Fruit fly (Drosophila melanogaster) whole organism, embryonic: ENCODE data around the gene zyd.

Experiments used
- Adf1 ChIP-seq: fragments of 200-800 bp; sonication (Bioruptor generic); IDR thresholded peaks from 2 replicates; pipeline ENCODE4 v1.3.6; 2022; ENCODE audit warnings: missing biosample characterization, missing genetic modification characterization
- Antp ChIP-seq: fragments of 200-800 bp; sonication (Bioruptor generic); optimal IDR thresholded peaks from 3 replicates; lab custom pipeline; 2016; ENCODE audit warnings: missing biosample characterization, missing genetic modification characterization
- BEAF-32 ChIP-seq: fragments of 200-800 bp; sonication (Bioruptor generic); optimal IDR thresholded peaks from 3 replicates; lab custom pipeline; 2017; ENCODE audit warnings: missing biosample characterization, missing genetic modification characterization, mild to moderate bottlenecking, moderate library complexity, missing genetic modification reagents
- CG11093 ChIP-seq: fragments of 200-800 bp; sonication (Bioruptor generic); IDR thresholded peaks from 3 replicates; pipeline ENCODE4 v1.3.6; 2022; ENCODE audit warnings: missing biosample characterization, missing genetic modification characterization
- CG11695 ChIP-seq: fragments of 200-800 bp; sonication (Bioruptor generic); IDR thresholded peaks from 3 replicates; pipeline ENCODE4 v1.3.6; 2022; ENCODE audit warnings: missing biosample characterization, missing genetic modification characterization
- CG11696 ChIP-seq: fragments of 200-800 bp; sonication (Bioruptor generic); IDR thresholded peaks from 2 replicates; pipeline ENCODE4 v1.3.6; 2022; ENCODE audit warnings: missing biosample characterization, missing genetic modification characterization
- CG12071 ChIP-seq: fragments of 200-800 bp; sonication (Bioruptor generic); optimal IDR thresholded peaks from 3 replicates; lab custom pipeline; 2018; ENCODE audit warnings: missing biosample characterization, mild to moderate bottlenecking, missing genetic modification characterization
- CG12236 ChIP-seq: fragments of 200-800 bp; sonication (Bioruptor generic); optimal IDR thresholded peaks from 2 replicates; lab custom pipeline; 2016; ENCODE audit warnings: missing biosample characterization, missing genetic modification characterization
- CG14014 ChIP-seq: fragments of 200-800 bp; sonication (Bioruptor generic); IDR thresholded peaks from 2 replicates; pipeline ENCODE4 v1.3.6; 2022; ENCODE audit warnings: missing biosample characterization, missing genetic modification characterization
- CG14965 ChIP-seq: fragments of 200-800 bp; sonication (Bioruptor generic); optimal IDR thresholded peaks from 2 replicates; lab custom pipeline; 2016; ENCODE audit warnings: missing biosample characterization, missing genetic modification characterization, borderline replicate concordance
- CG15479 ChIP-seq: fragments of 200-800 bp; sonication (Bioruptor generic); optimal IDR thresholded peaks from 3 replicates; lab custom pipeline; 2019; ENCODE audit warnings: missing biosample characterization, mild to moderate bottlenecking, missing genetic modification characterization, moderate library complexity
- CG1602 ChIP-seq: fragments of 200-800 bp; sonication (Bioruptor generic); optimal IDR thresholded peaks from 3 replicates; lab custom pipeline; 2016; ENCODE audit warnings: missing biosample characterization, missing genetic modification characterization
- CG16815 ChIP-seq: fragments of 200-800 bp; sonication (Bioruptor generic); optimal IDR thresholded peaks from 3 replicates; lab custom pipeline; 2017; ENCODE audit warnings: missing biosample characterization, mild to moderate bottlenecking, missing genetic modification characterization
- CG17385 ChIP-seq: fragments of 200-800 bp; sonication (Bioruptor generic); optimal IDR thresholded peaks from 3 replicates; lab custom pipeline; 2018; ENCODE audit warnings: missing biosample characterization, mild to moderate bottlenecking, missing genetic modification characterization
- CG2116 ChIP-seq: fragments of 200-800 bp; sonication (Bioruptor generic); optimal IDR thresholded peaks from 3 replicates; lab custom pipeline; 2018; ENCODE audit warnings: missing biosample characterization, mild to moderate bottlenecking, missing genetic modification characterization
- CG34224 ChIP-seq: fragments of 200-800 bp; sonication (Bioruptor generic); IDR thresholded peaks from 3 replicates; pipeline ENCODE4 v1.3.6; 2022; ENCODE audit warnings: missing biosample characterization, missing genetic modification characterization; ENCODE audit not compliant: partially characterized antibody
- CG6791 ChIP-seq: fragments of 200-800 bp; sonication (Bioruptor generic); IDR thresholded peaks from 3 replicates; pipeline ENCODE4 v1.3.6; 2022; ENCODE audit warnings: missing biosample characterization, missing genetic modification characterization; ENCODE audit not compliant: partially characterized antibody
- CG7372 ChIP-seq: fragments of 200-800 bp; sonication (Bioruptor generic); IDR thresholded peaks from 2 replicates; pipeline ENCODE4 v1.3.6; 2022; ENCODE audit warnings: missing biosample characterization, missing genetic modification characterization
- CG7786 ChIP-seq: fragments of 200-800 bp; sonication (Bioruptor generic); optimal IDR thresholded peaks from 2 replicates; lab custom pipeline; 2016; ENCODE audit warnings: missing biosample characterization, missing genetic modification characterization
- CG7928 ChIP-seq: fragments of 200-800 bp; sonication (Bioruptor generic); optimal IDR thresholded peaks from 2 replicates; lab custom pipeline; 2017; ENCODE audit warnings: missing biosample characterization, mild to moderate bottlenecking, missing genetic modification characterization
- CG7987 ChIP-seq: fragments of 200-800 bp; sonication (Bioruptor generic); optimal IDR thresholded peaks from 2 replicates; lab custom pipeline; 2018; ENCODE audit warnings: missing biosample characterization, mild to moderate bottlenecking, missing genetic modification characterization, moderate library complexity
- D19A ChIP-seq: fragments of 200-800 bp; optimal IDR thresholded peaks from 3 replicates; lab custom pipeline; 2019; ENCODE audit warnings: missing biosample characterization, mild to moderate bottlenecking, missing genetic modification characterization, moderate library complexity
- Drgx ChIP-seq: fragments of 200-800 bp; sonication (Bioruptor generic); IDR thresholded peaks from 2 replicates; pipeline ENCODE4 v1.3.6; 2022; ENCODE audit warnings: missing biosample characterization, missing genetic modification characterization
- E2f2 ChIP-seq: fragments of 200-800 bp; sonication (Bioruptor generic); IDR thresholded peaks from 2 replicates; pipeline ENCODE4 v1.3.6; 2022; ENCODE audit warnings: missing biosample characterization, missing genetic modification characterization
- Ets97D ChIP-seq: fragments of 200-800 bp; sonication (Bioruptor generic); optimal IDR thresholded peaks from 3 replicates; lab custom pipeline; 2016; ENCODE audit warnings: missing biosample characterization, missing genetic modification characterization
- Mad ChIP-seq: fragments of 200-800 bp; sonication (Bioruptor generic); optimal IDR thresholded peaks from 2 replicates; lab custom pipeline; 2016; ENCODE audit warnings: missing biosample characterization, missing genetic modification characterization
- NK7.1 ChIP-seq: fragments of 200-800 bp; sonication (Bioruptor generic); optimal IDR thresholded peaks from 3 replicates; lab custom pipeline; 2016; ENCODE audit warnings: missing biosample characterization, missing genetic modification characterization
- Opbp ChIP-seq: fragments of 200-800 bp; sonication (Bioruptor generic); IDR thresholded peaks from 3 replicates; pipeline ENCODE4 v1.3.6; 2022; ENCODE audit warnings: missing biosample characterization, missing genetic modification characterization; ENCODE audit not compliant: partially characterized antibody
- Rfx ChIP-seq: fragments of 200-800 bp; sonication (Bioruptor generic); IDR thresholded peaks from 2 replicates; pipeline ENCODE4 v1.3.6; 2022; ENCODE audit warnings: missing biosample characterization, missing genetic modification characterization
- Scr ChIP-seq: fragments of 200-800 bp; sonication (Bioruptor generic); IDR thresholded peaks from 2 replicates; pipeline ENCODE4 v1.3.6; 2022; ENCODE audit warnings: missing biosample characterization, missing genetic modification characterization; ENCODE audit not compliant: partially characterized antibody
- Side ChIP-seq: fragments of 200-800 bp; sonication (Bioruptor generic); optimal IDR thresholded peaks from 2 replicates; lab custom pipeline; 2016; ENCODE audit warnings: missing biosample characterization, missing genetic modification characterization
- Sox102F ChIP-seq: fragments of 200-800 bp; sonication (Bioruptor generic); optimal IDR thresholded peaks from 2 replicates; lab custom pipeline; 2018; ENCODE audit warnings: missing biosample characterization, mild to moderate bottlenecking, missing genetic modification characterization, moderate library complexity
- Spps ChIP-seq: fragments of 200-800 bp; sonication (Bioruptor generic); optimal IDR thresholded peaks from 2 replicates; lab custom pipeline; 2018; ENCODE audit warnings: missing biosample characterization, mild to moderate bottlenecking, missing genetic modification characterization
- Usf ChIP-seq: fragments of 200-800 bp; sonication (Bioruptor generic); optimal IDR thresholded peaks from 2 replicates; lab custom pipeline; 2017; ENCODE audit warnings: missing genotype, missing biosample characterization, missing genetic modification characterization
- Xbp1 ChIP-seq: fragments of 200-800 bp; sonication (Bioruptor generic); optimal IDR thresholded peaks from 3 replicates; lab custom pipeline; 2016; ENCODE audit warnings: missing biosample characterization, mild to moderate bottlenecking, missing genetic modification characterization
- Xrp1 ChIP-seq: fragments of 200-800 bp; sonication (Bioruptor generic); IDR thresholded peaks from 2 replicates; pipeline ENCODE4 v1.3.6; 2022; ENCODE audit warnings: missing biosample characterization, missing genetic modification characterization
- cas ChIP-seq: fragments of 200-800 bp; sonication (Bioruptor generic); IDR thresholded peaks from 2 replicates; pipeline ENCODE4 v1.3.6; 2022; ENCODE audit warnings: missing biosample characterization, missing genetic modification characterization
- disco-r ChIP-seq: fragments of 200-800 bp; sonication (Bioruptor generic); optimal IDR thresholded peaks from 2 replicates; lab custom pipeline; 2016; ENCODE audit warnings: missing biosample characterization, missing genetic modification characterization
- dysf ChIP-seq: fragments of 200-800 bp; sonication (Bioruptor generic); IDR thresholded peaks from 3 replicates; pipeline ENCODE4 v1.3.6; 2022; ENCODE audit warnings: missing biosample characterization, missing genetic modification characterization
- exex ChIP-seq: fragments of 200-800 bp; sonication (Bioruptor generic); optimal IDR thresholded peaks from 4 replicates; lab custom pipeline; 2018; ENCODE audit warnings: missing biosample characterization, mild to moderate bottlenecking, missing genetic modification characterization, moderate library complexity
- hth ChIP-seq: fragments of >200 bp; optimal IDR thresholded peaks from 2 replicates; lab custom pipeline; 2017; ENCODE audit warnings: inconsistent platforms
- luna ChIP-seq: fragments of 200-800 bp; sonication (Bioruptor generic); optimal IDR thresholded peaks from 2 replicates; lab custom pipeline; 2016; ENCODE audit warnings: missing biosample characterization, missing genetic modification characterization
- prd ChIP-seq, 3 experiments: fragments of >200 bp in 2 of 3; fragments of 200-800 bp in 1 of 3; sonication (Bioruptor generic) in 1 of 3; optimal IDR thresholded peaks in 2 of 3; IDR thresholded peaks in 1 of 3; 2 replicates in 2 of 3; 3 replicates in 1 of 3; pipeline versions ENCODE4 v1.3.6 to Lab custom; 2017 to 2022; ENCODE audit warnings: missing biosample characterization in 1 of 3, missing genetic modification characterization in 1 of 3
- ranshi ChIP-seq: fragments of 200-800 bp; sonication (Bioruptor generic); IDR thresholded peaks from 2 replicates; pipeline ENCODE4 v1.3.6; 2022; ENCODE audit warnings: missing biosample characterization, missing genetic modification characterization
- schlank ChIP-seq: fragments of 200-800 bp; sonication (Bioruptor generic); optimal IDR thresholded peaks from 2 replicates; lab custom pipeline; 2018; ENCODE audit warnings: missing biosample characterization, mild to moderate bottlenecking, missing genetic modification characterization
- so ChIP-seq: fragments of 200-800 bp; sonication (Bioruptor generic); IDR thresholded peaks from 3 replicates; pipeline ENCODE4 v1.3.6; 2022; ENCODE audit warnings: missing biosample characterization, missing genetic modification characterization
- tll ChIP-seq, 2 experiments: fragments of 200-800 bp in 1 of 2; fragments of >200 bp in 1 of 2; sonication (Bioruptor generic) in 1 of 2; optimal IDR thresholded peaks; 2 replicates each; lab custom pipeline; 2017 to 2019; ENCODE audit warnings: missing biosample characterization in 2 of 2, missing genetic modification characterization in 2 of 2, mild to moderate bottlenecking in 1 of 2, moderate library complexity in 1 of 2
- vvl ChIP-seq: fragments of 200-800 bp; sonication (Bioruptor generic); IDR thresholded peaks from 2 replicates; pipeline ENCODE4 v1.3.6; 2022; ENCODE audit warnings: missing biosample characterization, missing genetic modification characterization
- wdn ChIP-seq: fragments of 200-800 bp; sonication (Bioruptor generic); IDR thresholded peaks from 2 replicates; pipeline ENCODE4 v1.3.6; 2022; ENCODE audit warnings: missing biosample characterization, missing genetic modification characterization
- zf30C ChIP-seq: fragments of 200-800 bp; sonication (Bioruptor generic); optimal IDR thresholded peaks from 3 replicates; lab custom pipeline; 2018; ENCODE audit warnings: missing biosample characterization, mild to moderate bottlenecking, missing genetic modification characterization
- zfh2 ChIP-seq: fragments of 200-800 bp; sonication (Bioruptor generic); optimal IDR thresholded peaks from 2 replicates; lab custom pipeline; 2016; ENCODE audit warnings: missing biosample characterization, missing genetic modification characterization

Gene zyd

DNA sequence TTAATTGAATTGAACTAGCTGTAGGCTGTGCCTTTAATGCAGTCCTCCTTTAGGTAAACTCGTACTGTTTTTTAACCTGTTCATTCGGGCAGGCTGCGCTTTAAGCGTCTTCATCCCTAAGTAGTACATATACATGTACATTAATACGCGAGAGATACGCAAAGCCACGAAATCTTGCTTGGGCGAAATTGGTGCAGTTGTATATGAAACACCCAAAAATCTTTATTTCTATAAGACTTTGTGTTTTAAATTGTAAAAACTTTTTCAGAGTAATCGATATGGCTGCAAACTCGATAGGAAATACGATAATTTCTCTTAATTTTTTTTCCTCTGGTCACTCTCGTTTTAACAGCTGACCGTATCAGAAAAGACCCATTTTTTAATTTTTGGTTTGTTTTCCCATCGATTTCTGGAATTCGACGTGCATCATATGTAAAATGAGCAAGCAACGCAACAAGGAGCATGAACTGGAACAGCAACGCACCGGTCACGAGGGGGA, 59.8 kb downstream of the zyd start, which contains the start of the genes CG17163 and CG17168 (continued):
- 0 out of 2 replicates have a peak, but pooled peaks have one; percentile 14 for TF ChIP-seq E2f2 (GFP tag; lab: Robert Waterston, UW)
- peak; percentile 23 for TF ChIP-seq CG15479 (GFP tag; lab: Kevin White, UChicago)
- TF ChIP-seq tll (GFP tag; optimal IDR thresholded peaks at IDR 0.05; lab: Kevin White, UChicago) = no peak
- TF ChIP-seq Antp (GFP tag; lab: Kevin White, UChicago) = no peak
- TF ChIP-seq CG16815 (GFP tag; lab: Kevin White, UChicago) = no peak
- no peak for TF ChIP-seq exex (tag; lab: Kevin White, UChicago)
- no peak for TF ChIP-seq CG11695
- no peak for TF ChIP-seq zfh2 (GFP tag; lab: Kevin White, UChicago)
- TF ChIP-seq hth = no peak
- no peak for TF ChIP-seq disco-r (GFP tag; lab: Kevin White, UChicago)
- no peak for TF ChIP-seq so (GFP tag; lab: Robert Waterston, UW)
- no peak; the same call in 2 of the 3 replicates for TF ChIP-seq Opbp (GFP tag; lab: Robert Waterston, UW)
- no peak for TF ChIP-seq vvl
- no peak for TF ChIP-seq CG17385 (GFP tag; lab: Kevin White, UChicago)
- TF ChIP-seq Drgx (GFP tag; lab: Robert Waterston, UW) = no peak
- TF ChIP-seq Usf (GFP tag; lab: Kevin White, UChicago) = no peak
- TF ChIP-seq Side (GFP tag; lab: Kevin White, UChicago) = no peak
- no peak for TF ChIP-seq zf30C (GFP tag; lab: Kevin White, UChicago)
- no peak for TF ChIP-seq Rfx (GFP tag; lab: Robert Waterston, UW)
- TF ChIP-seq CG34224 = 0 out of 3 replicates have a peak, but pooled peaks have one; percentile 11
- no peak for TF ChIP-seq schlank
- no peak for TF ChIP-seq CG14014 (GFP tag; lab: Robert Waterston, UW)
- TF ChIP-seq Xrp1 (GFP tag; lab: Robert Waterston, UW) = no peak
- TF ChIP-seq Mad (GFP tag; lab: Kevin White, UChicago) = no peak
- no peak for TF ChIP-seq Adf1 (GFP tag; lab: Robert Waterston, UW)
- TF ChIP-seq CG12071 = no peak
- TF ChIP-seq CG7928 = no peak
- no peak for TF ChIP-seq dysf (GFP tag; lab: Robert Waterston, UW)
- TF ChIP-seq Sox102F = no peak
- no peak for TF ChIP-seq cas (GFP tag; lab: Robert Waterston, UW)
- no peak for TF ChIP-seq Ets97D (GFP tag; lab: Kevin White, UChicago)
- no peak for TF ChIP-seq CG6791 (GFP tag; lab: Robert Waterston, UW)
- no peak for TF ChIP-seq CG1602 (GFP tag; lab: Kevin White, UChicago)
- peak; percentile 33 for TF ChIP-seq CG2116 (GFP tag; lab: Kevin White, UChicago)
- TF ChIP-seq luna (GFP tag; lab: Kevin White, UChicago) = no peak
- TF ChIP-seq Spps (tag; lab: Kevin White, UChicago) = no peak
- TF ChIP-seq CG7987 (GFP tag; lab: Kevin White, UChicago) = no peak
- no peak for TF ChIP-seq CG14965 (GFP tag; lab: Kevin White, UChicago)
- peak; percentile 43; the same call in 1 of the 2 replicates for TF ChIP-seq Scr (GFP tag; lab: Robert Waterston, UW)
- TF ChIP-seq Xbp1 (GFP tag; lab: Kevin White, UChicago) = no peak
- TF ChIP-seq wdn = no peak
- TF ChIP-seq CG7786 (GFP tag; lab: Kevin White, UChicago) = no peak
- no peak for TF ChIP-seq CG7372 (GFP tag; lab: Robert Waterston, UW)
- TF ChIP-seq BEAF-32 (GFP tag; lab: Kevin White, UChicago) = peak; percentile 68
- TF ChIP-seq ranshi (GFP tag; lab: Robert Waterston, UW) = no peak
- no peak for TF ChIP-seq NK7.1 (GFP tag; lab: Kevin White, UChicago)
- no peak for TF ChIP-seq prd (optimal IDR thresholded peaks at IDR 0.05; lab: Kevin White, UChicago)
- no peak for TF ChIP-seq prd (GFP tag; IDR thresholded peaks at IDR 0.05; lab: Robert Waterston, UW)
- no peak for TF ChIP-seq D19A (tag; lab: Kevin White, UChicago)
- TF ChIP-seq CG12236 (GFP tag; lab: Kevin White, UChicago) = no peak
- no peak for TF ChIP-seq CG11696
- TF ChIP-seq CG11093 = no peak
